Worm (Caenorhabditis elegans) whole organism, mixed stage, embryonic: Measurements from ENCODE around the gene pcdr-1.

Experiments used
- bed-3 ChIP-seq: fragments of 200-800 bp; sonication (Bioruptor generic); optimal IDR thresholded peaks from 3 replicates; lab custom pipeline; 2018; ENCODE audit warnings: mild to moderate bottlenecking, missing genetic modification characterization, moderate library complexity, missing compliant biosample characterization
- blmp-1 ChIP-seq: fragments of 150-350 bp; optimal IDR thresholded peaks from 2 replicates; lab custom pipeline; 2014; ENCODE audit warnings: missing biosample characterization, missing genetic modification characterization
- ceh-39 ChIP-seq: fragments of 150-350 bp; optimal IDR thresholded peaks from 2 replicates; lab custom pipeline; 2014; ENCODE audit warnings: missing biosample characterization, missing genetic modification characterization
- ceh-43 ChIP-seq: fragments of 200-800 bp; sonication (Bioruptor generic); optimal IDR thresholded peaks from 2 replicates; lab custom pipeline; 2018; ENCODE audit warnings: mild to moderate bottlenecking, missing genetic modification characterization, moderate library complexity, missing compliant biosample characterization
- ces-1 ChIP-seq: fragments of 150-350 bp; optimal IDR thresholded peaks from 2 replicates; lab custom pipeline; 2014; ENCODE audit warnings: missing biosample characterization, missing genetic modification reagents, missing genetic modification characterization
- drap-1 ChIP-seq: fragments of 200-800 bp; sonication (Bioruptor generic); optimal IDR thresholded peaks from 3 replicates; lab custom pipeline; 2018; ENCODE audit warnings: mild to moderate bottlenecking, missing genetic modification characterization, missing compliant biosample characterization
- elt-1 ChIP-seq: sonication (generic microtip); optimal IDR thresholded peaks from 2 replicates; lab custom pipeline; 2017; ENCODE audit warnings: missing genetic modification characterization, mild to moderate bottlenecking, missing compliant biosample characterization, antibody characterized with exemption, moderate library complexity, borderline replicate concordance; ENCODE audit not compliant: insufficient read depth
- elt-3 ChIP-seq: fragments of 150-350 bp; optimal IDR thresholded peaks from 2 replicates; lab custom pipeline; 2014; ENCODE audit warnings: missing biosample characterization, missing genetic modification characterization
- flh-1 ChIP-seq: fragments of 200-800 bp; sonication (Bioruptor generic); optimal IDR thresholded peaks from 2 replicates; lab custom pipeline; 2018; ENCODE audit warnings: mild to moderate bottlenecking, missing genetic modification characterization, moderate library complexity, missing compliant biosample characterization
- ham-2 ChIP-seq: fragments of 200-800 bp; sonication (Bioruptor generic); optimal IDR thresholded peaks from 2 replicates; lab custom pipeline; 2018; ENCODE audit warnings: mild to moderate bottlenecking, missing genetic modification characterization, missing compliant biosample characterization
- hlh-1 ChIP-seq: fragments of 150-350 bp; optimal IDR thresholded peaks from 2 replicates; lab custom pipeline; 2014; ENCODE audit warnings: missing biosample characterization, missing genetic modification reagents, missing genetic modification characterization
- lin-13 ChIP-seq: fragments of 150-350 bp; optimal IDR thresholded peaks from 2 replicates; lab custom pipeline; 2014; ENCODE audit warnings: missing biosample characterization, missing genetic modification characterization
- lin-32 ChIP-seq: fragments of 200-800 bp; sonication (Bioruptor generic); optimal IDR thresholded peaks from 2 replicates; lab custom pipeline; 2018; ENCODE audit warnings: mild to moderate bottlenecking, missing genetic modification characterization, missing compliant biosample characterization
- lsy-2 ChIP-seq: fragments of 150-350 bp; optimal IDR thresholded peaks from 2 replicates; lab custom pipeline; 2014; ENCODE audit warnings: missing biosample characterization, missing genetic modification characterization
- mep-1 ChIP-seq: fragments of 150-350 bp; optimal IDR thresholded peaks from 2 replicates; lab custom pipeline; 2017; ENCODE audit warnings: missing biosample characterization, missing genetic modification reagents, missing genetic modification characterization, inconsistent platforms
- mls-2 ChIP-seq: sonication (generic microtip); optimal IDR thresholded peaks from 2 replicates; lab custom pipeline; 2016; ENCODE audit warnings: mild to moderate bottlenecking, missing genetic modification characterization, moderate library complexity, missing compliant biosample characterization
- nhr-12 ChIP-seq: fragments of 150-350 bp; optimal IDR thresholded peaks from 2 replicates; lab custom pipeline; 2014; ENCODE audit warnings: missing biosample characterization, missing genetic modification characterization
- nhr-2 ChIP-seq: fragments of 150-350 bp; optimal IDR thresholded peaks from 2 replicates; lab custom pipeline; 2014; ENCODE audit warnings: missing biosample characterization, missing genetic modification characterization
- nhr-237 ChIP-seq: fragments of 150-350 bp; optimal IDR thresholded peaks from 2 replicates; lab custom pipeline; 2014; ENCODE audit warnings: missing biosample characterization, missing genetic modification characterization
- nhr-28 ChIP-seq: fragments of 150-350 bp; optimal IDR thresholded peaks from 2 replicates; lab custom pipeline; 2014; ENCODE audit warnings: missing biosample characterization, missing genetic modification characterization
- pha-4 ChIP-seq: fragments of 150-350 bp; optimal IDR thresholded peaks from 2 replicates; lab custom pipeline; 2018; ENCODE audit warnings: missing biosample characterization, missing genetic modification reagents, missing genetic modification characterization
- sem-2 ChIP-seq: fragments of 200-800 bp; sonication (Bioruptor generic); optimal IDR thresholded peaks from 2 replicates; lab custom pipeline; 2018; ENCODE audit warnings: mild to moderate bottlenecking, missing genetic modification characterization, missing compliant biosample characterization
- snpc-4 ChIP-seq: fragments of 150-350 bp; optimal IDR thresholded peaks from 2 replicates; lab custom pipeline; 2014; ENCODE audit warnings: missing biosample characterization, missing genetic modification characterization
- tbx-8 ChIP-seq: fragments of 200-800 bp; sonication (Bioruptor generic); optimal IDR thresholded peaks from 2 replicates; lab custom pipeline; 2018; ENCODE audit warnings: mild to moderate bottlenecking, missing genetic modification characterization, moderate library complexity, missing compliant biosample characterization
- unc-120 ChIP-seq: sonication (generic microtip); optimal IDR thresholded peaks from 2 replicates; lab custom pipeline; 2017; ENCODE audit warnings: missing genetic modification characterization, missing compliant biosample characterization; ENCODE audit not compliant: poor library complexity, severe bottlenecking
- unc-39 ChIP-seq: fragments of 150-350 bp; optimal IDR thresholded peaks from 2 replicates; lab custom pipeline; 2014; ENCODE audit warnings: missing biosample characterization, missing genetic modification characterization
- zip-8 ChIP-seq: fragments of 150-350 bp; optimal IDR thresholded peaks from 2 replicates; lab custom pipeline; 2014; ENCODE audit warnings: missing biosample characterization, missing genetic modification characterization
- ztf-11 ChIP-seq: fragments of 150-350 bp; optimal IDR thresholded peaks from 2 replicates; lab custom pipeline; 2014; ENCODE audit warnings: missing biosample characterization, missing genetic modification characterization

Gene pcdr-1

DNA sequence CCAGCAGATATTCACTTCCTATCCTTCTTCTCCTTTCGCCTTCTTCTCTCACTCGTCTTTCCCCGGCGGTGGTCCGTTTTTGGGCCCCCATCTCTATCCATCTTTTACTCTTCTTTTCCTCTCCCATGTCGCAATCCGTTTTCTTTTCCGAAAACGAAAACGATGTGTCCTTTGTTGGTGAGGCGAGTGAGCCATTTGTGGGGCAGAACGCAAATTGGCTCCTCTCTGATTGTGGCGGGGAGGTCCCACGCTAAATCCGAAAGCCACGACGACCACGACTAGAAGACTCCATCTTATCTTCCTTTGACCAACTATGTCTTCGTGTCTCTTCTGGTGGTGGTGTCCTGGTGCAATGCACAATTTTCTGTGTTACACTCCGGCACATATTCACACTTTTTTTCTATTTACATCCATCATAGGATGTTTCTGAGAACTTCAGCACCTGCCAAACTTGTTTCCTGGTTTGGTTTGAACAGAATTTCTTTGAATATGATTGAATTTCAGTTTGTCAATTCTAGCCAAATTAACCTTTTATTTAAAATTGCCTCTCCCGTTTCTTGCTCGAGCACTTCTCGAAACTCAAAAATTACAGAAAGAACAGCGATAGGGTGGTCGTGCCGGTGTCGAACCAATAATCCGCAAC lies at the start of gene pcdr-1:
TSS of gene pcdr-1 (plus strand) at position 593 of the 643 bp plus-strand sequence.
- no peak for TF ChIP-seq blmp-1 (tag; lab: Kevin White, UChicago)
- no peak for TF ChIP-seq nhr-2 (tag; lab: Kevin White, UChicago)
- TF ChIP-seq ham-2 (GFP tag; lab: Kevin White, UChicago) = no peak
- TF ChIP-seq hlh-1 (tag; lab: Kevin White, UChicago) = no peak
- peak; percentile 44 for TF ChIP-seq ces-1 (GFP tag; lab: Kevin White, UChicago)

DNA sequence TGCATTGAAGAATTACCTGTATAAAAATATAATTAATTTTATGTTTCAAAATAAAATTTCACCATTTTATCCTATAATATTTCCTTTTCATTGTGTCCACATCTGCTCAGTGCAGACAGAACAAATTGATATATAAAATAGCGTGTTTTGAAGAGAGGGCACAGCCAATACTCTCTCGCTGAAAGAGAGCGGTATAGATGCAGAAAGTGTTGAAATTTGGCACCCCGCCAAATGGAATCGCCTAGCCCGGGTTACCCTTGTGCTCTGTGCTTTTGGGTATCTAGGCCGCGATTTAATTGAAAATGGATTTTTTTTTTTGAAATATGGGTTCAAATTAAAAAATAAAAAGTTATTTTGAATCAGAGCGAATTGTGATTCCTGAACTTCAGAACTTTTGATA lies 49.4 kb upstream of the pcdr-1 start:
- TF ChIP-seq unc-120 (tag; lab: Kevin White, UChicago) = peak; percentile 29
- TF ChIP-seq mep-1 = no peak
- peak; percentile 60 for TF ChIP-seq ces-1 (GFP tag; lab: Kevin White, UChicago)

DNA sequence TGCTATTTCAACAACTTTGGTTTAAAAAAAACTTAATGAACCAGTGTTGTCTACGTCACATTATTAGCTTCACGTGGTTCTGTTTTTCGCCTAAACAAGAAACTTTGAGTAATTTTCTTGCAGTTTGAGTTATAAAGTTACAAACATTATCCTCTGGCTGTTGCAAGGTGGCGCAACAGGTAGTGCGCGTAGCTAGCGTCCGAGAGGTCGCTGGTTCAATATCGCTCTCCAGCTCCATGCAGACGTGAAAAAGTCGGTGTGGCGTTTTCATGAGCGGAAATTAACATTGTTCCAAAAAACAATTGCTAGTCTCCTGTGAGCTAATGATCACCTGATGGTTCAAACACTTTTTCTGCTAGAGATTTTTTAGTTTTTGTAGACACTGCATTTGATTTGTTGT lies 47.3 kb upstream of the pcdr-1 start:
- TF ChIP-seq snpc-4 = no peak
- TF ChIP-seq nhr-2 (tag; lab: Kevin White, UChicago) = no peak
- TF ChIP-seq ceh-43 (GFP tag; lab: Kevin White, UChicago) = no peak
- no peak for TF ChIP-seq mep-1
- TF ChIP-seq flh-1 (GFP tag; lab: Kevin White, UChicago) = no peak
- TF ChIP-seq tbx-8 (GFP tag; lab: Kevin White, UChicago) = no peak
- no peak for TF ChIP-seq bed-3 (GFP tag; lab: Kevin White, UChicago)
- no peak for TF ChIP-seq mls-2 (tag; lab: Kevin White, UChicago)
- TF ChIP-seq zip-8 (tag; lab: Kevin White, UChicago) = no peak
- no peak for TF ChIP-seq lin-32 (GFP tag; lab: Kevin White, UChicago)
- TF ChIP-seq ces-1 (GFP tag; lab: Kevin White, UChicago) = no peak
- no peak for TF ChIP-seq lsy-2 (tag; lab: Kevin White, UChicago)
- no peak for TF ChIP-seq drap-1 (GFP tag; lab: Kevin White, UChicago)
- no peak for TF ChIP-seq pha-4 (tag; lab: Kevin White, UChicago)
- TF ChIP-seq nhr-12 (tag; lab: Kevin White, UChicago) = no peak

DNA sequence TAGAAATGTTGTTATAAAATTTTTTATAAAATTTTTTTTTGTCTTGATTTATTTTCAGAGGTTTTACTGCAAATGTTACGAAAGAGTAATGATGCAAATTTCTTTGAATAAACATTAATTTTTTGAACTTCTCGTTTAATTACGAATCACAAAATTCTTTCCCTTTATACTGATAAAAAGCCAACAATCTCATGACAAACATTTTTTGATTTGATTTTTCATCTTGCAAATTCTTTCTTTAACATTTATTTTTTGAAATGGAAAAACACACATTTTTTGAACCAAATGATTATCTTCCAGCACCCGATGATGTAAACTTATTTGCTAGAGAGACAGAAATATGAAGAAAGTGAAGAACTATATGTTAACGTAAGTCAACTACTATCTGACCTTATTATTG lies 46.4 kb upstream of the pcdr-1 start, which contains the start of gene K09E9.1:
TSS of gene K09E9.1 (plus strand) at position 301 of the 400 bp plus-strand sequence.
- TF ChIP-seq flh-1 (GFP tag; lab: Kevin White, UChicago) = no peak
- no peak for TF ChIP-seq blmp-1 (tag; lab: Kevin White, UChicago)
- no peak for TF ChIP-seq ceh-39
- TF ChIP-seq unc-39 (tag; lab: Kevin White, UChicago) = no peak
- no peak for TF ChIP-seq elt-1 (tag; lab: Kevin White, UChicago)
- no peak for TF ChIP-seq elt-3 (tag; lab: Kevin White, UChicago)
- no peak for TF ChIP-seq nhr-237 (tag; lab: Kevin White, UChicago)

DNA sequence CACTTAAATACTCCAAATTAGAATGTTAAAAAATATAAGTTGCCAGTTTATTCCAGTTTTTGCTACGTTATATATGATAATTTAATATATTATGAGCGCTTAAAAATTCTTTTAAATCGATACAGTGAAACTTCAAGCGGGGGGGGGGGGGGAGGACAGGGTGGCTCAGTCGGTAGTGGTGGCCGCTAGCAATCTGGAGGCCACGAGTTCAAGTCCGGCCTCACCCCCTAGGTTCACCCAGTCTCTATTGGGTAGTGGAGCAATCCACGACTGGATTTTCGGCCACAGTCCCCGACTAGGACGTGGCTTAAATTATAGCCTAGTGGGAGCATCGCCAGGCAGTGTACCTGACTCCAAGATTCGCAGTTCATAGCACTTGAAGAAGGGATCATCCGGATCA lies 45.6 kb upstream of the pcdr-1 start:
- TF ChIP-seq lin-13 (tag; lab: Kevin White, UChicago) = no peak
- no peak for TF ChIP-seq elt-1 (tag; lab: Kevin White, UChicago)
- TF ChIP-seq blmp-1 (tag; lab: Kevin White, UChicago) = no peak
- no peak for TF ChIP-seq nhr-28
- TF ChIP-seq unc-120 (tag; lab: Kevin White, UChicago) = no peak
- TF ChIP-seq zip-8 (tag; lab: Kevin White, UChicago) = no peak
- no peak for TF ChIP-seq sem-2 (GFP tag; lab: Kevin White, UChicago)
- TF ChIP-seq ztf-11 (tag; lab: Kevin White, UChicago) = no peak
- TF ChIP-seq bed-3 (GFP tag; lab: Kevin White, UChicago) = no peak

DNA sequence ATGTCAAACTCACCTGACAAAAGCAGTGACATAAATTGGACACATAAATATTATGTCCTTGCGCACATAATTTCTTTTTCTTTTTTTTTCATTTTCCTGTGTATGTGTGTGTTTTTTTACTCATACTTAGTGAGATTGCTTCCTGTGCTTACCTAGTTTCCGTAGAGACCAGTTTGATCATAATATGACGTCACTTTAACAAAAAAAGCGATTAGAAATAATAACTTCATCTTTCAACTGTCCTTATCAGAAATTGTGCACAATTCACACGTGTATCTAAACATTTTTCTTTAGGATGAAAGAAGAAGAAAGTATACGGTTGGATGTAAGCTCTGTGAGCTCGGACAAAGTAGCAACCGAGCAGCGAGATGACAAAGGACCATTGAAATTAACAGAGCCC lies 44.5 kb upstream of the pcdr-1 start:
- TF ChIP-seq unc-120 (tag; lab: Kevin White, UChicago) (no peak), zip-8 (tag; lab: Kevin White, UChicago) (peak; percentile 19)
